Worm (Caenorhabditis elegans): Measurements from ENCODE around the gene map-1.

map-1 gene

DNA sequence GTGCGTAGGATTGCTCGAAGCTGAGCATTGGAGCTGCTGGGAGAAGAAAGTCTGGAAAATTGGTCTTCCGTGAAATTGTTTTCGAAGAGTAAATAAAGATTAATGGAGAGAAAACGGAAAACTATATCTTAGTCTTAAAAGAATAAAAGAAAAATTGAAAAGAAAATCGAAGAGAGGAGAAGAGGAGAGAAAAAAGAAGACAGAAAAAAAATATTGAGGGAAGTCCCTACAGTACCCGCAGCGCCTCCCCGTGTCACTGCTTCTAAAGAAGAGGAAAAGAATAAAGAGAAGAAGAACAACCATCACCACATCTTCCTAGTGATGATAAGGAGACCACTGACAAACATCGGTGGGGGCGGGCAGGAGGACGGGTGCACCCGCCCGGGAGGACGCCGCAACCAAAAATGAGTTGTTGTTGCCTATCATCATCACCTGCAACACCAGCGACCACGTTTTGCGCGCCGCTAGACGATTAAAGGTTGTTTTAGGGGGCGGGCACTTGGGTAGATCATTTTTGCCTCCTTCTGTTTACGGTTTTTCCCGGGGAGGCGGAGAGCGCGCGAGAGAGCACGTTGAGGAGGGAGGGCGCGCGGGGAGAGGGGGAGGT, 37.9 kb downstream of the map-1 start, which contains the start of gene CC8.2:
TSS of gene CC8.2 (minus strand) at position 51 of the 607 bp plus-strand sequence.
- TF ChIP-seq aly-1 (tag; optimal IDR thresholded peaks at IDR 0.05) (no peak), tbx-11 (GFP tag; IDR thresholded peaks at IDR 0.05) (no peak), sea-1 (GFP tag; conservative IDR thresholded peaks at IDR 0.05) (no peak), ama-1 (optimal IDR thresholded peaks at IDR 0.05) (no peak), F13C5.2 (tag; optimal IDR thresholded peaks at IDR 0.05) (no peak), tbx-37 (GFP tag; conservative IDR thresholded peaks at IDR 0.05) (no peak), scrt-1 (GFP tag; IDR thresholded peaks at IDR 0.05) (no peak)

DNA sequence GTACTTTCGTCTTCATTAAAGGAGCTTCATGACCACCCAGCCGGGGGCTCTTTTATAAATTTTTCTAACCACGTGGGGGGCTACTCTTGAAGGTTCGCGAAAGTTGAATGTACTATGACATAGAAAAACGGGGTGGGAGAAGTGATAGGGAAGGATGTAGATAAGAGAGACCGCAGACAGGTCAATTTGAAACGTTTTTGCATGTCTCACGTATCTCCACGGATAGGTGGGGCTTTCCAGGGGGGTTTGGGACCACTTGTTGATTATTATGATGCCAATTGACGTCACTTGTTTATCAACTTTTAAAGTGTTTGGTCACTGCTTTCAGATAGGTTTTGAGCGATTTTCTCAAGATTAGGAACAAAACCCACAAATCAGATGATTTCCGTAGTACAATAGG, 39.1 kb downstream of the map-1 start:
- TF ChIP-seq hnd-1 (tag; optimal IDR thresholded peaks at IDR 0.05), result no peak
- TF ChIP-seq ama-1 (optimal IDR thresholded peaks at IDR 0.05), result no peak
- no peak for TF ChIP-seq flt-1 (GFP tag; IDR thresholded peaks at IDR 0.05)

DNA sequence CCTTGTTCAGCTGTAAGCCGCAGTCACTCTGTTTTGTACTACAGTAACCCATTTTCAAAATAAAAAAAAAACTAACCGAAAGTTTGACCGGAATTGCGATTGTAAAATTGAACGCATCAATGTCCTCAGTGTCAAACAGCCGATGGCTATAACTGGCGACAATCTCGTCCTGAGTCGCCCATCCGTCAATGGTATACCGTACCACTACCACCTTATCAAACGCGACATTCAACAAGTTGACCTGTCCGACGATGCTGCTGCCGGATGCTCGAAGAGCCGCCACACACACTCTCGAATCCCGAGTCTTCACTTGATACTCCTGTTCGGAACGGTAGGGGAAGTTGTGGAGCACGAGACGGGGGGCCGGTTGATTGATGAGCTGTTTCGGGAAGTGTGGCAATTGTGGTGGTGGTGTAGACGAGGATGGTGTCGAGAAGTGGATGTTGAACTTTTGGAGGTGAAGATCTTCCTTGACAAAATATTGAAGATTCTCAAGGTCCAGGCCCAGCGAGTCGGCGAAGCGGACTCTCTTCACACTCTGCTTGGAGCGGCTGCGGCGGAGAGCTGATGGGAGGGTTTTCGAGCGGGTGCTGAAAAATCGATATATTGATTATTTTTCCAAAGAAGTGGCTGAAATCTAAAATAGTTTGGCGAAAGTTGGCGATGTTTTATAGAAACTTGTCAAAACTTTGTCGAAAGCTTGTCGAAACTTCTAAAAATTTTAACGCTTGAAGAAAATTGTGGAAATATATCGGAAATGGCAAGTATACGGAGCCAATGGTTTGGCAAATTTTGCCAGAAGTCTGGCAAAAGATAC, 40.1 kb downstream of the map-1 start:
- TF ChIP-seq scrt-1 (GFP tag; IDR thresholded peaks at IDR 0.05), result no peak
- TF ChIP-seq ets-7 (tag; optimal IDR thresholded peaks at IDR 0.05), result no peak
- no peak for TF ChIP-seq ama-1 (optimal IDR thresholded peaks at IDR 0.05)
- no peak for TF ChIP-seq ceh-36 (tag; optimal IDR thresholded peaks at IDR 0.05)
- no peak for TF ChIP-seq hmbx-1 (tag; optimal IDR thresholded peaks at IDR 0.05)
- no peak for TF ChIP-seq flt-1 (GFP tag; IDR thresholded peaks at IDR 0.05)
- TF ChIP-seq hmg-4 (GFP tag; optimal IDR thresholded peaks at IDR 0.05), result no peak
- TF ChIP-seq pes-1 (GFP tag; IDR thresholded peaks at IDR 0.05), result no peak
- no peak for TF ChIP-seq B0310.2 (tag; optimal IDR thresholded peaks at IDR 0.05)
- no peak for TF ChIP-seq hnd-1 (tag; optimal IDR thresholded peaks at IDR 0.05)
- TF ChIP-seq sea-1 (GFP tag; conservative IDR thresholded peaks at IDR 0.05), result no peak
- no peak for TF ChIP-seq ceh-13 (GFP tag; optimal IDR thresholded peaks at IDR 0.05)
- TF ChIP-seq tbx-37 (GFP tag; conservative IDR thresholded peaks at IDR 0.05), result no peak
- no peak for TF ChIP-seq tbx-11 (GFP tag; IDR thresholded peaks at IDR 0.05)
- TF ChIP-seq tra-4 (tag; optimal IDR thresholded peaks at IDR 0.05), result no peak

DNA sequence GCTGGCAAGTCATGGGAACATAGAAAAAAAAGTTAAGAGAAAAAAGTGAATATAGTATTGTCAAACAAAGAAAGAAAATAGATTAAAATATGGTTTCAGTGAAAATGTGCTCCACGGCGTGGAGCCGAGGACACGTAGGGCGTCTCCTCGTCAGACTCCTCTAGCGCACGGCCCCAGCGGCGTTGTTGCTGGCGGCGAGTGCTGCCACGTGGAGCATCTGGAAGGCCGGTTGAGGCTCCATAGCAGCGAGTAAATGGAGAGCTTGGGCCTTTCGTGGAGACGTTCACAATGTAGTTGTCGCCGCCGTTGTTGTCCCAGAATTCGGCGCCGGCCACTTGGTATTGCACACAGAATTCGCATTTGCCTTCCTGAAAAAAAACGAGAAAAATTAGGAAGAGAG, 41.2 kb downstream of the map-1 start:
- TF ChIP-seq tbx-37 (GFP tag; conservative IDR thresholded peaks at IDR 0.05) (no peak), pes-1 (GFP tag; IDR thresholded peaks at IDR 0.05) (no peak), flt-1 (GFP tag; IDR thresholded peaks at IDR 0.05) (no peak), hmg-4 (GFP tag; optimal IDR thresholded peaks at IDR 0.05) (no peak), tra-4 (tag; optimal IDR thresholded peaks at IDR 0.05) (no peak), tbx-11 (GFP tag; IDR thresholded peaks at IDR 0.05) (no peak), ets-7 (tag; optimal IDR thresholded peaks at IDR 0.05) (no peak), hmbx-1 (tag; optimal IDR thresholded peaks at IDR 0.05) (no peak), aly-1 (tag; optimal IDR thresholded peaks at IDR 0.05) (no peak)

DNA sequence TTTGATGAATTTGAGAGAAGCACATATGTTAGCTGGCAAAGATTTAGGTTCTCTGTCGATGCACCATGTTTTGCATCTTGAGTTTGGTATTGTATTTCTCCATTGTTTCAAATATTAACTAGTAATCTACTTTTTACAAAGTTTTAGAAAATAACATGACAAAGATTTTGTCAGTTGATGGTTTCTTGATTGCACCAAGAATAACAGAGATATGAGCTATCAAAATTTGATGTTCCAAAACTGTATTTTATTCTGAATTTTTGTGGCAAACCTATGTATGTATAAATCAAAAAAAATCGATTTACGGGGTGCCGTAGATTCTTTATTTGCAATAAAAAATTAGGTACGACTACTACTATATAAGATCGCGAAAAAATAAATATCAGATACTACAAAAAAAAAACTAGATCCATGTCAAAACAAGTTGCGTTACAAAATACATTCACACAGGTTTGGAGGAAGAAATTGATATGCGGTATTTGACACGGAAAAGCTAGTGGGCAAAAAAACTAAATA, 41.7 kb downstream of the map-1 start:
- TF ChIP-seq scrt-1 (GFP tag; IDR thresholded peaks at IDR 0.05) (no peak), pes-1 (GFP tag; IDR thresholded peaks at IDR 0.05) (no peak), ceh-13 (GFP tag; optimal IDR thresholded peaks at IDR 0.05) (no peak), tbx-37 (GFP tag; conservative IDR thresholded peaks at IDR 0.05) (no peak), aly-1 (tag; optimal IDR thresholded peaks at IDR 0.05) (no peak), tra-4 (tag; optimal IDR thresholded peaks at IDR 0.05) (no peak), ceh-36 (tag; optimal IDR thresholded peaks at IDR 0.05) (no peak), hmg-4 (GFP tag; optimal IDR thresholded peaks at IDR 0.05) (no peak), tbx-11 (GFP tag; IDR thresholded peaks at IDR 0.05) (no peak), B0310.2 (tag; optimal IDR thresholded peaks at IDR 0.05) (no peak), hnd-1 (tag; optimal IDR thresholded peaks at IDR 0.05) (no peak)

DNA sequence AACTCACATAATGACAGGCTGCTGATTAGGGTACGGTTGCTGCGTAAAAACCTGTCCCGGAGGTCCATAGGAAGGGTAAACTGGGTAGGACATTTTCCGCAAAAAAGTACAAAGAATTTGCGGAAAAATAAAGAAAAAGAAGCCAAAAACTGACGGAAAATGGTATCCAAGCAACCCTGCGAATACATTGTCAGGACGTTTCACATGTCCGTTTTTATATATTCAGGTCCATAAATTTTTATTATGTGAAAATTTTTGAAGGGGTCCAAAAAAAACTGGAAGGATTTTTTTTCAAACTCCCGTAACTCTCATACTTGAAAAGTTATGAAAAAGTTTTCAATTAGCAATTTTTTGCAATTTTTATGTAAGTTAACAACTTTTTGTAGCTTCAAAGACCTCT, 44.5 kb downstream of the map-1 start, which contains the start of gene CC8.3:
TSS of gene CC8.3 (minus strand) at position 101 of the 400 bp plus-strand sequence.
- no peak for TF ChIP-seq flt-1 (GFP tag; IDR thresholded peaks at IDR 0.05)
- no peak for TF ChIP-seq sea-1 (GFP tag; conservative IDR thresholded peaks at IDR 0.05)
- no peak for TF ChIP-seq hnd-1 (tag; optimal IDR thresholded peaks at IDR 0.05)
- no peak for TF ChIP-seq hmg-4 (GFP tag; optimal IDR thresholded peaks at IDR 0.05)
- TF ChIP-seq ceh-36 (tag; optimal IDR thresholded peaks at IDR 0.05), result no peak
- TF ChIP-seq tbx-11 (GFP tag; IDR thresholded peaks at IDR 0.05), result no peak
- no peak for TF ChIP-seq pes-1 (GFP tag; IDR thresholded peaks at IDR 0.05)

DNA sequence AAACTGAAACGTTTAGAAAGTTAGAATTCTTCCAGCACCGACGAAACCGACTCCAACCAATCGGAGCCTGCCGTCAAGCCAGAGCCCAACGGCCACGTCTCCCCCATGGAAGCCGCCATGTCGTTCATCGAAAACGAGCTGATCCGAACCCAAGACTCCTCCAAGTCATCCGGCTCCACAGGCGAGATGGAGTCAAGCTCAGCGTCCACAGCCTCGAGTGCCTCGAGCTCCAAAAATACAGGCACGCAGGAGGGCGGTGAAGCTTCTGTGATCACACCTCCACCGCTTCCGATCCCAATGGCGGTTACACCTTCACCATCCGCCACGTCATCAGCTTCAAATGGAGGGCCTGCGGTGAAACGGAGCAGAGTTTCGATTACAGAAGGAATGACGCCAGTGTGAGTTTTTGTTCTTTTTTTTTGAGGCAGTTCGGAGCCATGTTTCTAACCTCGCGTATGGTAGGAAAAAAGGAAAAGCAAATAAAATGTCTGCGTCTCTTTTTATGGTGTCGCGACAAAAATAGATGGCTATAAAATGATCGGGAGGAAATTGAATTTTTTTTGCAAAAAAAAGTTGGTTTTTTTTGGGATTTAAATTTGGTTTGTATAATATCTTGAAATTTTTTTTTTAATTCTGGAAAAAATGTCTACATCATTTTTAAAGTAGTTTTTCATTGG, 48.3 kb downstream of the map-1 start:
- TF ChIP-seq B0310.2 (tag; optimal IDR thresholded peaks at IDR 0.05) (no peak), hnd-1 (tag; optimal IDR thresholded peaks at IDR 0.05) (no peak), tbx-11 (GFP tag; IDR thresholded peaks at IDR 0.05) (no peak), hmbx-1 (tag; optimal IDR thresholded peaks at IDR 0.05) (no peak), ceh-13 (GFP tag; optimal IDR thresholded peaks at IDR 0.05) (no peak), ceh-36 (tag; optimal IDR thresholded peaks at IDR 0.05) (no peak), pes-1 (GFP tag; IDR thresholded peaks at IDR 0.05) (no peak), ets-7 (tag; optimal IDR thresholded peaks at IDR 0.05) (no peak), aly-1 (tag; optimal IDR thresholded peaks at IDR 0.05) (no peak), F13C5.2 (tag; optimal IDR thresholded peaks at IDR 0.05) (no peak), scrt-1 (GFP tag; IDR thresholded peaks at IDR 0.05) (no peak), ama-1 (optimal IDR thresholded peaks at IDR 0.05) (no peak), tbx-37 (GFP tag; conservative IDR thresholded peaks at IDR 0.05) (no peak), flt-1 (GFP tag; IDR thresholded peaks at IDR 0.05) (no peak), tra-4 (tag; optimal IDR thresholded peaks at IDR 0.05) (no peak), hmg-4 (GFP tag; optimal IDR thresholded peaks at IDR 0.05) (no peak), sea-1 (GFP tag; conservative IDR thresholded peaks at IDR 0.05) (no peak)
